Worm (Caenorhabditis elegans) whole organism, dauer: ENCODE data around the gene dis-3.

Experiments
- unc-62 ChIP-seq: sonication (generic microtip); optimal IDR thresholded peaks from 2 replicates; lab custom pipeline; 2017; ENCODE audit warnings: missing biosample characterization, missing genetic modification reagents, missing genetic modification characterization

dis-3 gene

ce11 chrIV:10096881-10097280, at the start of gene dis-3:
TSS of gene dis-3 (plus strand) at chrIV:10097202.
- TF ChIP-seq unc-62: no peak

ce11 chrIV:10048268-10048667, 48.7 kb upstream of the dis-3 start:
- TF ChIP-seq unc-62: no peak

ce11 chrIV:10051088-10051487, 45.9 kb upstream of the dis-3 start, which contains the start of gene T04B2.8:
TSS of gene T04B2.8 (minus strand) at chrIV:10051188.
- TF ChIP-seq unc-62: no peak

ce11 chrIV:10053550-10053949, 43.5 kb upstream of the dis-3 start, which contains the start of gene srv-12:
TSS of gene srv-12 (minus strand) at chrIV:10053650.
- TF ChIP-seq unc-62: no peak

ce11 chrIV:10056138-10056537, 40.9 kb upstream of the dis-3 start, which contains the start of gene T04B2.7:
TSS of gene T04B2.7 (minus strand) at chrIV:10056238.
- no peak for TF ChIP-seq unc-62

ce11 chrIV:10059175-10059574, 37.8 kb upstream of the dis-3 start:
- TF ChIP-seq unc-62: no peak

- TF ChIP-seq unc-62: no peak
Measured at ce11 chrIV:10060795-10061194, 36.2 kb upstream of the dis-3 start.

- TF ChIP-seq unc-62: no peak
Measured at ce11 chrIV:10062728-10063127, 34.3 kb upstream of the dis-3 start, which contains the start of gene ipla-7. TSS of gene ipla-7 (minus strand) at chrIV:10062849.

ce11 chrIV:10063941-10064340, 33.1 kb upstream of the dis-3 start:
- no peak for TF ChIP-seq unc-62

ce11 chrIV:10065159-10065558, 31.8 kb upstream of the dis-3 start:
- no peak for TF ChIP-seq unc-62

ce11 chrIV:10066456-10066855, 30.5 kb upstream of the dis-3 start:
- no peak for TF ChIP-seq unc-62

- TF ChIP-seq unc-62: no peak
Measured at ce11 chrIV:10067541-10067940, 29.5 kb upstream of the dis-3 start, which contains the start of gene cwn-2. TSS of gene cwn-2 (plus strand) at chrIV:10067816.

- no peak for TF ChIP-seq unc-62
Measured at ce11 chrIV:10068266-10068665, 28.7 kb upstream of the dis-3 start.

- TF ChIP-seq unc-62: no peak
Measured at ce11 chrIV:10072527-10072926, 24.5 kb upstream of the dis-3 start, which contains the start of gene W01B6.3. TSS of gene W01B6.3 (minus strand) at chrIV:10072627.

- no peak for TF ChIP-seq unc-62
Measured at ce11 chrIV:10075034-10075510, 21.9 kb upstream of the dis-3 start, which contains the start of the genes ttbk-4 and W01B6.4. TSS of gene ttbk-4 (minus strand) at chrIV:10075134. TSS of gene W01B6.4 (plus strand) at chrIV:10075460.

ce11 chrIV:10075899-10076298, 21.1 kb upstream of the dis-3 start, which contains the start of gene W01B6.5:
TSS of gene W01B6.5 (plus strand) at chrIV:10076199.
- TF ChIP-seq unc-62: no peak

- no peak for TF ChIP-seq unc-62
Measured at ce11 chrIV:10078003-10078402, 19.0 kb upstream of the dis-3 start.

ce11 chrIV:10080816-10081215, 16.2 kb upstream of the dis-3 start, which contains the start of gene W01B6.6:
TSS of gene W01B6.6 (plus strand) at chrIV:10081116.
- TF ChIP-seq unc-62: no peak
